Fruit fly (Drosophila melanogaster) whole organism, embryonic: ENCODE data around the gene CG45676.

Experiments
- CG10321 ChIP-seq: fragments of 200-800 bp; sonication (Bioruptor generic); IDR thresholded peaks from 2 replicates; pipeline ENCODE4 v1.3.6; 2022; ENCODE audit warnings: missing biosample characterization, missing genetic modification characterization
- CG14965 ChIP-seq: fragments of 200-800 bp; sonication (Bioruptor generic); optimal IDR thresholded peaks from 2 replicates; lab custom pipeline; 2016; ENCODE audit warnings: missing biosample characterization, missing genetic modification characterization, borderline replicate concordance
- CG1603 ChIP-seq: fragments of 200-800 bp; sonication (Bioruptor generic); optimal IDR thresholded peaks from 2 replicates; lab custom pipeline; 2019; ENCODE audit warnings: missing biosample characterization, mild to moderate bottlenecking, missing genetic modification characterization, moderate library complexity
- CG16779 ChIP-seq: fragments of 200-800 bp; sonication (Bioruptor generic); IDR thresholded peaks from 2 replicates; pipeline ENCODE4 v1.3.6; 2022; ENCODE audit warnings: missing biosample characterization, missing genetic modification characterization
- CG2678 ChIP-seq: fragments of 200-800 bp; sonication (Bioruptor generic); optimal IDR thresholded peaks from 3 replicates; lab custom pipeline; 2019; ENCODE audit warnings: missing biosample characterization, mild to moderate bottlenecking, missing genetic modification characterization, moderate library complexity
- CG42726 ChIP-seq: fragments of 200-800 bp; sonication (Bioruptor generic); IDR thresholded peaks from 2 replicates; pipeline ENCODE4 v1.3.6; 2022; ENCODE audit warnings: missing biosample characterization, missing genetic modification characterization; ENCODE audit not compliant: partially characterized antibody
- CG4282 ChIP-seq: fragments of 200-800 bp; sonication (Bioruptor generic); optimal IDR thresholded peaks from 2 replicates; lab custom pipeline; 2016; ENCODE audit warnings: missing biosample characterization, missing genetic modification characterization
- CG4424 ChIP-seq: fragments of 200-800 bp; sonication (Bioruptor generic); optimal IDR thresholded peaks from 3 replicates; lab custom pipeline; 2016; ENCODE audit warnings: missing biosample characterization, missing genetic modification characterization
- CG7786 ChIP-seq: fragments of 200-800 bp; sonication (Bioruptor generic); optimal IDR thresholded peaks from 2 replicates; lab custom pipeline; 2016; ENCODE audit warnings: missing biosample characterization, missing genetic modification characterization
- CG7928 ChIP-seq: fragments of 200-800 bp; sonication (Bioruptor generic); optimal IDR thresholded peaks from 2 replicates; lab custom pipeline; 2017; ENCODE audit warnings: missing biosample characterization, mild to moderate bottlenecking, missing genetic modification characterization
- CG7987 ChIP-seq: fragments of 200-800 bp; sonication (Bioruptor generic); optimal IDR thresholded peaks from 2 replicates; lab custom pipeline; 2018; ENCODE audit warnings: missing biosample characterization, mild to moderate bottlenecking, missing genetic modification characterization, moderate library complexity
- CG8290 ChIP-seq, 3 experiments: fragments of 200-800 bp; sonication (Bioruptor generic); optimal IDR thresholded peaks; 2 replicates each; lab custom pipeline; 2016 to 2019; ENCODE audit warnings: missing biosample characterization in 3 of 3, missing genetic modification characterization in 3 of 3, mild to moderate bottlenecking in 2 of 3, moderate library complexity in 1 of 3
- CG8388 ChIP-seq: fragments of 200-800 bp; sonication (Bioruptor generic); optimal IDR thresholded peaks from 2 replicates; lab custom pipeline; 2019; ENCODE audit warnings: missing biosample characterization, mild to moderate bottlenecking, missing genetic modification characterization, moderate library complexity
- CG9437 ChIP-seq: fragments of 200-800 bp; sonication (Bioruptor generic); optimal IDR thresholded peaks from 2 replicates; lab custom pipeline; 2018; ENCODE audit warnings: missing biosample characterization, mild to moderate bottlenecking, missing genetic modification characterization
- D19B ChIP-seq: fragments of 200-800 bp; sonication (Bioruptor generic); optimal IDR thresholded peaks from 2 replicates; lab custom pipeline; 2017; ENCODE audit warnings: missing biosample characterization, mild to moderate bottlenecking, missing genetic modification characterization
- Dbx ChIP-seq: fragments of 200-800 bp; sonication (Bioruptor generic); IDR thresholded peaks from 3 replicates; pipeline ENCODE4 v1.3.6; 2022; ENCODE audit warnings: missing biosample characterization, missing genetic modification characterization
- Dip2 ChIP-seq: fragments of 200-800 bp; sonication (Bioruptor generic); IDR thresholded peaks from 2 replicates; pipeline ENCODE4 v1.3.6; 2022; ENCODE audit warnings: missing biosample characterization, missing genetic modification characterization
- Ets97D ChIP-seq: fragments of 200-800 bp; sonication (Bioruptor generic); optimal IDR thresholded peaks from 3 replicates; lab custom pipeline; 2016; ENCODE audit warnings: missing biosample characterization, missing genetic modification characterization
- HHEX ChIP-seq: fragments of 200-800 bp; sonication (Bioruptor generic); optimal IDR thresholded peaks from 3 replicates; lab custom pipeline; 2017; ENCODE audit warnings: missing biosample characterization, mild to moderate bottlenecking, missing genetic modification characterization, missing genetic modification reagents
- HLH4C ChIP-seq: fragments of 200-800 bp; sonication (Bioruptor generic); IDR thresholded peaks from 3 replicates; pipeline ENCODE4 v1.3.6; 2022; ENCODE audit warnings: missing biosample characterization, missing genetic modification characterization; ENCODE audit not compliant: partially characterized antibody
- Hr3 ChIP-seq: fragments of 200-800 bp; sonication (Bioruptor generic); optimal IDR thresholded peaks from 3 replicates; lab custom pipeline; 2016; ENCODE audit warnings: missing biosample characterization, missing genetic modification characterization
- Hsf ChIP-seq: fragments of 200-800 bp; sonication (Bioruptor generic); optimal IDR thresholded peaks from 3 replicates; lab custom pipeline; 2016; ENCODE audit warnings: missing biosample characterization, missing genetic modification characterization
- Lpt ChIP-seq: fragments of >200 bp; optimal IDR thresholded peaks from 2 replicates; lab custom pipeline; 2018; ENCODE audit warnings: missing biosample characterization, missing genetic modification characterization
- Max ChIP-seq: fragments of 200-800 bp; sonication (Bioruptor generic); optimal IDR thresholded peaks from 2 replicates; lab custom pipeline; 2016; ENCODE audit warnings: missing biosample characterization, mild to moderate bottlenecking, missing genetic modification characterization
- Mrtf ChIP-seq: fragments of 200-800 bp; sonication (Bioruptor generic); IDR thresholded peaks from 3 replicates; pipeline ENCODE4 v1.3.6; 2022; ENCODE audit warnings: missing biosample characterization, missing genetic modification characterization
- Neu2 ChIP-seq: fragments of 200-800 bp; sonication (Bioruptor generic); optimal IDR thresholded peaks from 3 replicates; lab custom pipeline; 2016; ENCODE audit warnings: missing biosample characterization, missing genetic modification characterization, borderline replicate concordance
- NfI ChIP-seq: fragments of 200-800 bp; sonication (Bioruptor generic); optimal IDR thresholded peaks from 3 replicates; lab custom pipeline; 2018; ENCODE audit warnings: missing biosample characterization, mild to moderate bottlenecking, missing genetic modification characterization, moderate library complexity
- Poxn ChIP-seq: fragments of 200-800 bp; sonication (Bioruptor generic); IDR thresholded peaks from 2 replicates; pipeline ENCODE4 v1.3.6; 2022; ENCODE audit warnings: missing biosample characterization, missing genetic modification characterization
- Stat92E ChIP-seq, 3 experiments: fragments of >200 bp in 2 of 3; fragments of 200-800 bp in 1 of 3; sonication (Bioruptor generic) in 1 of 3; optimal IDR thresholded peaks; 2 replicates each; lab custom pipeline; 2017 to 2019; ENCODE audit warnings: missing biosample characterization in 3 of 3, missing genetic modification characterization in 3 of 3, mild to moderate bottlenecking in 1 of 3, moderate library complexity in 1 of 3
- TFAM ChIP-seq: fragments of 200-800 bp; sonication (Bioruptor generic); optimal IDR thresholded peaks from 2 replicates; lab custom pipeline; 2017; ENCODE audit warnings: missing biosample characterization, missing genetic modification characterization, inconsistent platforms
- Taf1 ChIP-seq: fragments of 200-800 bp; sonication (Bioruptor generic); IDR thresholded peaks from 2 replicates; pipeline ENCODE4 v1.3.6; 2022; ENCODE audit warnings: missing biosample characterization, missing genetic modification characterization
- Tbp ChIP-seq: fragments of >200 bp; optimal IDR thresholded peaks from 2 replicates; lab custom pipeline; 2018; ENCODE audit warnings: missing biosample characterization, missing genetic modification characterization
- YL-1 ChIP-seq: fragments of 200-800 bp; sonication (Bioruptor generic); optimal IDR thresholded peaks from 3 replicates; lab custom pipeline; 2017; ENCODE audit warnings: missing biosample characterization, mild to moderate bottlenecking, missing genetic modification characterization
- bsh ChIP-seq, 2 experiments: fragments of 200-800 bp; sonication (Bioruptor generic); optimal IDR thresholded peaks; 2 replicates each; lab custom pipeline; 2017 to 2018; ENCODE audit warnings: mild to moderate bottlenecking in 2 of 2, missing biosample characterization in 2 of 2, missing genetic modification characterization in 2 of 2, moderate library complexity in 1 of 2
- disco-r ChIP-seq: fragments of 200-800 bp; sonication (Bioruptor generic); optimal IDR thresholded peaks from 2 replicates; lab custom pipeline; 2016; ENCODE audit warnings: missing biosample characterization, missing genetic modification characterization
- ems ChIP-seq: fragments of 200-800 bp; sonication (Bioruptor generic); optimal IDR thresholded peaks from 3 replicates; lab custom pipeline; 2016; ENCODE audit warnings: missing biosample characterization, missing genetic modification characterization
- fu2 ChIP-seq: fragments of 200-800 bp; sonication (Bioruptor generic); optimal IDR thresholded peaks from 2 replicates; lab custom pipeline; 2016; ENCODE audit warnings: missing biosample characterization, missing genetic modification characterization
- gro ChIP-seq: fragments of 200-800 bp; sonication (Bioruptor generic); optimal IDR thresholded peaks from 2 replicates; lab custom pipeline; 2016; ENCODE audit warnings: missing biosample characterization, missing genetic modification characterization
- hth ChIP-seq: fragments of >200 bp; optimal IDR thresholded peaks from 2 replicates; lab custom pipeline; 2017; ENCODE audit warnings: inconsistent platforms
- jing ChIP-seq: fragments of 200-800 bp; sonication (Bioruptor generic); optimal IDR thresholded peaks from 2 replicates; lab custom pipeline; 2018; ENCODE audit warnings: missing biosample characterization, mild to moderate bottlenecking, missing genetic modification characterization
- luna ChIP-seq: fragments of 200-800 bp; sonication (Bioruptor generic); optimal IDR thresholded peaks from 2 replicates; lab custom pipeline; 2016; ENCODE audit warnings: missing biosample characterization, missing genetic modification characterization
- maf-S ChIP-seq: fragments of 200-800 bp; sonication (Bioruptor generic); optimal IDR thresholded peaks from 2 replicates; lab custom pipeline; 2016; ENCODE audit warnings: missing biosample characterization, missing genetic modification characterization
- nerfin-2 ChIP-seq: fragments of 200-800 bp; sonication (Bioruptor generic); IDR thresholded peaks from 2 replicates; pipeline ENCODE4 v1.3.6; 2022; ENCODE audit warnings: missing biosample characterization, missing genetic modification characterization; ENCODE audit not compliant: partially characterized antibody
- org-1 ChIP-seq: fragments of 200-800 bp; sonication (Bioruptor generic); optimal IDR thresholded peaks from 2 replicates; lab custom pipeline; 2017; ENCODE audit warnings: missing biosample characterization, missing genetic modification characterization
- pho ChIP-seq: fragments of 200-800 bp; sonication (Bioruptor generic); optimal IDR thresholded peaks from 2 replicates; lab custom pipeline; 2016; ENCODE audit warnings: missing biosample characterization, missing genetic modification characterization
- scrt ChIP-seq: fragments of 200-800 bp; sonication (Bioruptor generic); optimal IDR thresholded peaks from 2 replicates; lab custom pipeline; 2018; ENCODE audit warnings: missing biosample characterization, mild to moderate bottlenecking, missing genetic modification characterization, moderate library complexity
- stwl ChIP-seq: fragments of 200-800 bp; sonication (Bioruptor generic); optimal IDR thresholded peaks from 3 replicates; lab custom pipeline; 2018; ENCODE audit warnings: missing biosample characterization, mild to moderate bottlenecking, missing genetic modification characterization, moderate library complexity
- tna ChIP-seq: fragments of 200-800 bp; sonication (Bioruptor generic); IDR thresholded peaks from 2 replicates; pipeline ENCODE4 v1.3.6; 2022; ENCODE audit warnings: missing biosample characterization, missing genetic modification characterization; ENCODE audit not compliant: partially characterized antibody
- zen2 ChIP-seq: fragments of 200-800 bp; sonication (Bioruptor generic); IDR thresholded peaks from 3 replicates; pipeline ENCODE4 v1.3.6; 2022; ENCODE audit warnings: missing biosample characterization, missing genetic modification characterization; ENCODE audit not compliant: partially characterized antibody

The CG45676 gene

dm6 chr3R:11454210-11454904, 35.7 kb downstream of the CG45676 start (continued):
- TF ChIP-seq Neu2 (GFP tag; lab: Kevin White, UChicago) (no peak), CG7987 (GFP tag; lab: Kevin White, UChicago) (no peak), bsh (GFP tag; optimal IDR thresholded peaks at IDR 0.05; lab: Kevin White, UChicago) (no peak), CG2678 (tag; lab: Kevin White, UChicago) (peak; percentile 74), maf-S (GFP tag; lab: Kevin White, UChicago) (no peak), org-1 (GFP tag; lab: Kevin White, UChicago) (peak; percentile 48), hth (lab: Kevin White, UChicago) (no peak), Hsf (GFP tag; lab: Kevin White, UChicago) (peak; percentile 53), CG42726 (GFP tag; lab: Robert Waterston, UW) (no peak), YL-1 (GFP tag; lab: Kevin White, UChicago) (no peak), stwl (tag; lab: Kevin White, UChicago) (no peak), CG1603 (tag; lab: Kevin White, UChicago) (no peak), CG7928 (GFP tag; lab: Kevin White, UChicago) (peak; percentile 5), tna (GFP tag; lab: Robert Waterston, UW) (no peak), zen2 (GFP tag; lab: Robert Waterston, UW) (no peak), CG8290 (GFP tag; optimal IDR thresholded peaks at IDR 0.05; lab: Kevin White, UChicago) (no peak), CG8290 (tag; optimal IDR thresholded peaks at IDR 0.05; lab: Kevin White, UChicago) (no peak), CG10321 (GFP tag; lab: Robert Waterston, UW) (no peak), pho (peak; percentile 70), CG9437 (GFP tag; lab: Kevin White, UChicago) (peak; percentile 41), ems (peak; percentile 10), CG7786 (peak; percentile 49), fu2 (GFP tag; lab: Kevin White, UChicago) (peak; percentile 66), CG8388 (GFP tag; lab: Kevin White, UChicago) (no peak), D19B (peak; percentile 79), Tbp (GFP tag; lab: Kevin White, UChicago) (no peak), Taf1 (GFP tag; lab: Robert Waterston, UW) (no peak), Max (GFP tag; lab: Kevin White, UChicago) (no peak), HLH4C (GFP tag; lab: Robert Waterston, UW) (no peak), luna (GFP tag; lab: Kevin White, UChicago) (no peak), Lpt (GFP tag; lab: Kevin White, UChicago) (no peak), Ets97D (GFP tag; lab: Kevin White, UChicago) (no peak), Dbx (GFP tag; lab: Robert Waterston, UW) (peak; percentile 81; the same call in 2 of the 3 replicates), nerfin-2 (GFP tag; lab: Robert Waterston, UW) (no peak), Dip2 (GFP tag; lab: Robert Waterston, UW) (0 out of 2 replicates have a peak, but pooled peaks have one; percentile 13), Hr3 (GFP tag; lab: Kevin White, UChicago) (peak; percentile 65), jing (GFP tag; lab: Kevin White, UChicago) (no peak), CG4424 (GFP tag; lab: Kevin White, UChicago) (peak; percentile 11), HHEX (GFP tag; lab: Kevin White, UChicago) (peak; percentile 71), Stat92E (GFP tag; optimal IDR thresholded peaks at IDR 0.05; lab: Kevin White, UChicago) (no peak), CG4282 (GFP tag; lab: Kevin White, UChicago) (no peak), Poxn (GFP tag; lab: Robert Waterston, UW) (peak; percentile 30; the same call in 1 of the 2 replicates), scrt (GFP tag; lab: Kevin White, UChicago) (peak; percentile 28), gro (GFP tag; lab: Kevin White, UChicago) (peak; percentile 76), disco-r (GFP tag; lab: Kevin White, UChicago) (no peak), NfI (GFP tag; lab: Kevin White, UChicago) (peak; percentile 59), TFAM (GFP tag; lab: Kevin White, UChicago) (no peak), CG14965 (GFP tag; lab: Kevin White, UChicago) (no peak), CG16779 (GFP tag; lab: Robert Waterston, UW) (no peak), Mrtf (GFP tag; lab: Robert Waterston, UW) (0 out of 3 replicates have a peak, but pooled peaks have one; percentile 29)
